Worm (Caenorhabditis elegans) whole organism, L2 larva: Measurements from ENCODE around the gene nhr-256.

Experiments
- C34F6.9 ChIP-seq: fragments of 150-350 bp; optimal IDR thresholded peaks from 2 replicates; lab custom pipeline; 2014; ENCODE audit warnings: missing biosample characterization, missing genetic modification characterization
- R02D3.7 ChIP-seq: fragments of 150-350 bp; optimal IDR thresholded peaks from 2 replicates; lab custom pipeline; 2014; ENCODE audit warnings: missing biosample characterization, missing genetic modification characterization
- ZK546.5 ChIP-seq: sonication (generic microtip); optimal IDR thresholded peaks from 2 replicates; lab custom pipeline; 2017; ENCODE audit warnings: missing biosample characterization, missing genetic modification characterization
- alr-1 ChIP-seq: fragments of 150-350 bp; optimal IDR thresholded peaks from 2 replicates; lab custom pipeline; 2014; ENCODE audit warnings: missing biosample characterization, missing genetic modification characterization
- ama-1 ChIP-seq: fragments of 150-350 bp; optimal IDR thresholded peaks from 2 replicates; lab custom pipeline; 2018; ENCODE audit warnings: inconsistent platforms
- blmp-1 ChIP-seq: sonication (generic microtip); optimal IDR thresholded peaks from 2 replicates; lab custom pipeline; 2017; ENCODE audit warnings: missing genetic modification characterization, mild to moderate bottlenecking, missing compliant biosample characterization, antibody characterized with exemption, moderate library complexity; ENCODE audit not compliant: insufficient read depth
- ceh-16 ChIP-seq: fragments of 150-350 bp; optimal IDR thresholded peaks from 2 replicates; lab custom pipeline; 2014; ENCODE audit warnings: missing biosample characterization, missing genetic modification characterization
- crh-2 ChIP-seq: sonication (generic microtip); optimal IDR thresholded peaks from 2 replicates; lab custom pipeline; 2017; ENCODE audit warnings: missing biosample characterization, missing genetic modification characterization
- dmd-4 ChIP-seq: sonication (generic microtip); optimal IDR thresholded peaks from 2 replicates; lab custom pipeline; 2017; ENCODE audit warnings: missing biosample characterization, missing genetic modification characterization
- egl-27 ChIP-seq: sonication (generic microtip); optimal IDR thresholded peaks from 3 replicates; lab custom pipeline; 2017; ENCODE audit warnings: missing biosample characterization, missing genetic modification reagents, missing genetic modification characterization
- elt-1 ChIP-seq: fragments of 150-350 bp; optimal IDR thresholded peaks from 2 replicates; lab custom pipeline; 2014; ENCODE audit warnings: missing biosample characterization, missing genetic modification characterization
- elt-3 ChIP-seq: sonication (generic microtip); optimal IDR thresholded peaks from 2 replicates; lab custom pipeline; 2017; ENCODE audit warnings: missing biosample characterization, missing genetic modification characterization
- fos-1 ChIP-seq: fragments of 150-350 bp; optimal IDR thresholded peaks from 2 replicates; lab custom pipeline; 2014; ENCODE audit warnings: missing biosample characterization, missing genetic modification characterization
- gmeb-1 ChIP-seq: fragments of 150-350 bp; optimal IDR thresholded peaks from 2 replicates; lab custom pipeline; 2014; ENCODE audit warnings: missing biosample characterization, missing genetic modification characterization
- lin-11 ChIP-seq: fragments of 150-350 bp; sonication (generic microtip); optimal IDR thresholded peaks from 2 replicates; lab custom pipeline; 2014; ENCODE audit warnings: missing biosample characterization, missing genetic modification characterization, inconsistent platforms, mixed read lengths
- lsy-2 ChIP-seq, 2 experiments: fragments of 150-350 bp in 1 of 2; sonication (generic microtip) in 1 of 2; optimal IDR thresholded peaks; 2 replicates each; lab custom pipeline; 2014 to 2017; ENCODE audit warnings: missing biosample characterization in 2 of 2, missing genetic modification characterization in 2 of 2
- mbf-1 ChIP-seq: sonication (generic microtip); optimal IDR thresholded peaks from 2 replicates; lab custom pipeline; 2017; ENCODE audit warnings: missing biosample characterization, missing genetic modification characterization
- nhr-10 ChIP-seq: sonication (generic microtip); optimal IDR thresholded peaks from 2 replicates; lab custom pipeline; 2017; ENCODE audit warnings: missing biosample characterization, missing genetic modification characterization
- nhr-12 ChIP-seq: fragments of 150-350 bp; optimal IDR thresholded peaks from 2 replicates; lab custom pipeline; 2014; ENCODE audit warnings: missing biosample characterization, missing genetic modification characterization
- nhr-129 ChIP-seq: fragments of 150-350 bp; optimal IDR thresholded peaks from 2 replicates; lab custom pipeline; 2014; ENCODE audit warnings: missing biosample characterization, missing genetic modification characterization
- nhr-21 ChIP-seq: fragments of 150-350 bp; optimal IDR thresholded peaks from 2 replicates; lab custom pipeline; 2014; ENCODE audit warnings: missing biosample characterization, missing genetic modification characterization
- nhr-23 ChIP-seq: fragments of 150-350 bp; optimal IDR thresholded peaks from 2 replicates; lab custom pipeline; 2014; ENCODE audit warnings: missing biosample characterization, missing genetic modification reagents, missing genetic modification characterization
- nhr-77 ChIP-seq: fragments of 150-350 bp; optimal IDR thresholded peaks from 2 replicates; lab custom pipeline; 2014; ENCODE audit warnings: missing biosample characterization, missing genetic modification characterization
- peb-1 ChIP-seq: fragments of 150-350 bp; optimal IDR thresholded peaks from 2 replicates; lab custom pipeline; 2014; ENCODE audit warnings: missing biosample characterization, missing genetic modification characterization
- skn-1 ChIP-seq: sonication (generic microtip); optimal IDR thresholded peaks from 2 replicates; lab custom pipeline; 2017; ENCODE audit warnings: missing biosample characterization, missing genetic modification characterization
- sma-9 ChIP-seq, 2 experiments: fragments of 150-350 bp in 1 of 2; sonication (generic microtip) in 1 of 2; optimal IDR thresholded peaks; 2 replicates each; lab custom pipeline; 2014 to 2016; ENCODE audit warnings: missing genetic modification characterization in 2 of 2, mild to moderate bottlenecking in 1 of 2, missing biosample characterization in 1 of 2, missing compliant biosample characterization in 1 of 2, missing genetic modification reagents in 1 of 2, moderate library complexity in 1 of 2
- unc-55 ChIP-seq: fragments of 150-350 bp; sonication (generic microtip); optimal IDR thresholded peaks from 3 replicates; lab custom pipeline; 2014; ENCODE audit warnings: missing biosample characterization, missing genetic modification reagents, missing genetic modification characterization
- unc-62 ChIP-seq: fragments of 150-350 bp; optimal IDR thresholded peaks from 2 replicates; lab custom pipeline; 2014; ENCODE audit warnings: missing biosample characterization, missing genetic modification reagents, missing genetic modification characterization
- zag-1 ChIP-seq: fragments of 150-350 bp; optimal IDR thresholded peaks from 2 replicates; lab custom pipeline; 2014; ENCODE audit warnings: missing biosample characterization, missing genetic modification characterization
- ztf-11 ChIP-seq: sonication (generic microtip); optimal IDR thresholded peaks from 2 replicates; lab custom pipeline; 2017; ENCODE audit warnings: missing biosample characterization, missing genetic modification characterization

nhr-256 gene

ce11 chrV:1734569-1734968, 9.0 kb upstream of the nhr-256 start, which contains the start of gene str-160:
Gene str-160, plus strand, starts transcription at chrV:1734869.
- TF ChIP-seq fos-1 (tag; lab: Kevin White, UChicago): no peak
- no peak for TF ChIP-seq nhr-12 (tag; lab: Kevin White, UChicago)
- no peak for TF ChIP-seq crh-2
- no peak for TF ChIP-seq mbf-1 (tag; lab: Kevin White, UChicago)
- no peak for TF ChIP-seq nhr-21 (tag; lab: Kevin White, UChicago)
- no peak for TF ChIP-seq elt-3 (tag; lab: Kevin White, UChicago)
- TF ChIP-seq dmd-4: no peak
- TF ChIP-seq egl-27: no peak
- TF ChIP-seq blmp-1 (tag; lab: Kevin White, UChicago): no peak
- no peak for TF ChIP-seq peb-1 (tag; lab: Kevin White, UChicago)
- TF ChIP-seq, all 48 proteins: peak for 0

ce11 chrV:1741074-1741473, 2.5 kb upstream of the nhr-256 start, which contains the start of gene srab-25:
Gene srab-25, minus strand, starts transcription at chrV:1741174.
- TF ChIP-seq crh-2: no peak
- TF ChIP-seq nhr-77 (tag; lab: Kevin White, UChicago): no peak
- TF ChIP-seq dmd-4: no peak
- TF ChIP-seq mbf-1 (tag; lab: Kevin White, UChicago): no peak

- no peak for TF ChIP-seq lsy-2 (tag; optimal IDR thresholded peaks at IDR 0.05; lab: Kevin White, UChicago)
Measured at ce11 chrV:1749053-1749452, 5.5 kb downstream of the nhr-256 start, which contains the start of gene ZK697.8. Gene ZK697.8, minus strand, starts transcription at chrV:1749153.

- TF ChIP-seq nhr-129 (tag; lab: Kevin White, UChicago): no peak
- no peak for TF ChIP-seq zag-1
- no peak for TF ChIP-seq unc-62 (GFP tag; lab: Kevin White, UChicago)
Measured at ce11 chrV:1751449-1751848, 7.9 kb downstream of the nhr-256 start, which contains the start of gene srh-199. Gene srh-199, minus strand, starts transcription at chrV:1751549.

DNA sequence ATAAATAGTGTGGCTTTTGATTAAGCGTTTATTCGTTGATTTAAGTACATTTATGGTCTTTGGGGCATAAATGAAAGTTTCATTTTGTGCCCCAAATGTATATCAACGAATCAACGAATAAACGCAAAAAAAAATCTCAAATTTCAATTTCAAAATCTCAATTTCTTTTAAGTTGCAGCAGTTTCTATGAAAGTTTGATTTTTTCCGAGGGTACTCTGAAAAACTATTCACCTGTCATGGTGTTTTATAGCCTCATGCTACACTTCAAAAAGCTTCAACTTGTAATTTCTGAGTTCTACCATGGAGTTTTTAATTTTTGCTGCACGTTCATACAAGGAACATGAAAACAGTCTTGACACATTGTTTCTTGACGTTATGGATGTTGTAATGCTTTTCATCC, 8.9 kb downstream of the nhr-256 start, which contains the start of gene ZK697.1:
TSS of gene ZK697.1 (plus strand) at position 301 of the 400 bp plus-strand sequence.
- TF ChIP-seq skn-1 (tag; lab: Kevin White, UChicago) (no peak), elt-3 (tag; lab: Kevin White, UChicago) (no peak), gmeb-1 (tag; lab: Kevin White, UChicago) (no peak), unc-55 (GFP tag; lab: Kevin White, UChicago) (no peak), R02D3.7 (tag; lab: Kevin White, UChicago) (no peak), nhr-129 (tag; lab: Kevin White, UChicago) (no peak), egl-27 (no peak), nhr-21 (tag; lab: Kevin White, UChicago) (no peak), nhr-77 (tag; lab: Kevin White, UChicago) (no peak), unc-62 (GFP tag; lab: Kevin White, UChicago) (no peak), ama-1 (lab: Kevin White, UChicago) (no peak), alr-1 (tag; lab: Kevin White, UChicago) (no peak), ceh-16 (tag; lab: Kevin White, UChicago) (no peak), dmd-4 (no peak), ztf-11 (tag; lab: Kevin White, UChicago) (no peak)

DNA sequence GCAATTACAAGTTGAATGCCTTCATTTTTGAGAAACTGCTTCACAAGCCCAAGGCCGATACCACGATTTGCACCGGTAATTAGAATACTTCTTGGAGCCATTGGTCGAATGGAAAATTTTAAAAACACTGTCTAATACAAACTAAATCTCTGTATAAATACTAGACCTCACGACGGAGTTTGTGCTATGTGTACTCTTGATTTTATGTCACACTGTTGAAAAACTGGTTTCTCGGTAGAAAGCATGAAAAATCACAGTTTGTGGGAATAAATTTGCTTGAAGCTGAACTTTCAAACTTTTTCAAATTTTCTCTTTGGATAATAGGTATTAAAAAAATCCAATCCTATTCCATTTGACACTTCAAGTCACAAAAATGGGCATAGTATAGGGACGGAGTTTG, 12.0 kb downstream of the nhr-256 start, which contains the start of gene ZK697.14:
TSS of gene ZK697.14 (minus strand) at position 101 of the 400 bp plus-strand sequence.
- TF ChIP-seq zag-1 (no peak), ZK546.5 (no peak), ama-1 (lab: Kevin White, UChicago) (no peak), elt-1 (no peak), elt-3 (tag; lab: Kevin White, UChicago) (no peak), nhr-129 (tag; lab: Kevin White, UChicago) (no peak), nhr-10 (tag; lab: Kevin White, UChicago) (no peak), nhr-21 (tag; lab: Kevin White, UChicago) (no peak), C34F6.9 (tag; lab: Kevin White, UChicago) (no peak), ztf-11 (tag; lab: Kevin White, UChicago) (no peak), lsy-2 (tag; optimal IDR thresholded peaks at IDR 0.05; lab: Kevin White, UChicago) (no peak), lin-11 (tag; lab: Kevin White, UChicago) (no peak), sma-9 (GFP tag; optimal IDR thresholded peaks at IDR 0.05; lab: Kevin White, UChicago) (no peak), sma-9 (tag; optimal IDR thresholded peaks at IDR 0.05; lab: Kevin White, UChicago) (no peak), nhr-23 (tag; lab: Kevin White, UChicago) (no peak)
